Worm (Caenorhabditis elegans): ENCODE results near the gene unc-45.

unc-45 gene

ce11 chrIII:491090-491597 lies at the start of gene unc-45:
Gene unc-45 (plus strand): TSS chrIII:491547.
- TF ChIP-seq snpc-3.4 (tag; optimal IDR thresholded peaks at IDR 0.05) (no peak), T26A5.8 (tag; optimal IDR thresholded peaks at IDR 0.05) (no peak), mes-4 (tag; optimal IDR thresholded peaks at IDR 0.05) (no peak), lin-54 (GFP tag; optimal IDR thresholded peaks at IDR 0.05) (peak; percentile 71), Y56A3A.18 (GFP tag; IDR thresholded peaks at IDR 0.05) (no peak), dpl-1 (GFP tag; optimal IDR thresholded peaks at IDR 0.05) (peak; percentile 67), aptf-2 (GFP tag; conservative IDR thresholded peaks at IDR 0.05) (no peak), lin-35 (GFP tag; optimal IDR thresholded peaks at IDR 0.05) (peak in 1 of 3 experiments; percentile 69), madf-6 (GFP tag; IDR thresholded peaks at IDR 0.05) (peak; percentile 47; the same call in 1 of the 2 replicates), D2030.7 (GFP tag; IDR thresholded peaks at IDR 0.05) (peak; percentile 15; the same call in 1 of the 2 replicates), tbp1 (GFP tag; optimal IDR thresholded peaks at IDR 0.05) (no peak), madf-8 (GFP tag; conservative IDR thresholded peaks at IDR 0.05) (no peak), lsl-1 (GFP tag; optimal IDR thresholded peaks at IDR 0.05) (peak; percentile 29), atf-7 (tag; optimal IDR thresholded peaks at IDR 0.05) (no peak), efl-1 (GFP tag; optimal IDR thresholded peaks at IDR 0.05) (peak; percentile 82), repo-1 (tag; optimal IDR thresholded peaks at IDR 0.05) (no peak), mcd-1 (GFP tag; IDR thresholded peaks at IDR 0.05) (peak; percentile 89), lin-26 (GFP tag; IDR thresholded peaks at IDR 0.05) (no peak), hmg-1.2 (GFP tag; IDR thresholded peaks at IDR 0.05) (peak; percentile 92)

ce11 chrIII:444101-444500 lies 47.2 kb upstream of the unc-45 start, which contains the start of gene Y55B1BR.8:
Gene Y55B1BR.8 (plus strand): TSS chrIII:444401.
- TF ChIP-seq cebp-2 (GFP tag; IDR thresholded peaks at IDR 0.05) (no peak), attf-3 (GFP tag; conservative IDR thresholded peaks at IDR 0.05) (no peak), lsy-27 (tag; optimal IDR thresholded peaks at IDR 0.05; ENCODE audit: borderline replicate concordance, insufficient read depth) (no peak), Y67H2A.10 (GFP tag; conservative IDR thresholded peaks at IDR 0.05) (no peak), rpc-1 (optimal IDR thresholded peaks at IDR 0.05) (no peak), rpc-1 (tag; optimal IDR thresholded peaks at IDR 0.05) (no peak), lin-26 (GFP tag; IDR thresholded peaks at IDR 0.05) (no peak), F33H1.4 (GFP tag; IDR thresholded peaks at IDR 0.05) (no peak), madf-8 (GFP tag; conservative IDR thresholded peaks at IDR 0.05) (no peak), snpc-4 (GFP tag; optimal IDR thresholded peaks at IDR 0.05) (no peak), snpc-4 (tag; optimal IDR thresholded peaks at IDR 0.05) (no peak), F57C9.4 (tag; optimal IDR thresholded peaks at IDR 0.05) (no peak), dox-1 (GFP tag; IDR thresholded peaks at IDR 0.05) (no peak), K12H6.12 (tag; optimal IDR thresholded peaks at IDR 0.05) (no peak), atf-7 (tag; optimal IDR thresholded peaks at IDR 0.05) (no peak), let-607 (tag; optimal IDR thresholded peaks at IDR 0.05) (no peak), him-1 (tag; optimal IDR thresholded peaks at IDR 0.05) (no peak), hmg-1.2 (GFP tag; IDR thresholded peaks at IDR 0.05) (no peak), rcor-1 (GFP tag; IDR thresholded peaks at IDR 0.05) (no peak), ets-4 (GFP tag; optimal IDR thresholded peaks at IDR 0.05) (no peak), akir-1 (GFP tag; optimal IDR thresholded peaks at IDR 0.05) (no peak)

- TF ChIP-seq hmg-1.2 (GFP tag; IDR thresholded peaks at IDR 0.05), result peak; percentile 22
- TF ChIP-seq akir-1 (GFP tag; optimal IDR thresholded peaks at IDR 0.05), result peak; percentile 66
- TF ChIP-seq lir-1 (GFP tag; conservative IDR thresholded peaks at IDR 0.05), result peak; percentile 56; the same call in 1 of the 2 replicates
- peak; percentile 39 for TF ChIP-seq ceh-27 (GFP tag; optimal IDR thresholded peaks at IDR 0.05)
- TF ChIP-seq ztf-3 (GFP tag; optimal IDR thresholded peaks at IDR 0.05), result peak; percentile 59
These were observed 45.8 kb upstream of the unc-45 start for ce11 chrIII:445515-445914.
